Fruit fly (Drosophila melanogaster): ENCODE measurements around the gene CG43843.

Gene CG43843

DNA sequence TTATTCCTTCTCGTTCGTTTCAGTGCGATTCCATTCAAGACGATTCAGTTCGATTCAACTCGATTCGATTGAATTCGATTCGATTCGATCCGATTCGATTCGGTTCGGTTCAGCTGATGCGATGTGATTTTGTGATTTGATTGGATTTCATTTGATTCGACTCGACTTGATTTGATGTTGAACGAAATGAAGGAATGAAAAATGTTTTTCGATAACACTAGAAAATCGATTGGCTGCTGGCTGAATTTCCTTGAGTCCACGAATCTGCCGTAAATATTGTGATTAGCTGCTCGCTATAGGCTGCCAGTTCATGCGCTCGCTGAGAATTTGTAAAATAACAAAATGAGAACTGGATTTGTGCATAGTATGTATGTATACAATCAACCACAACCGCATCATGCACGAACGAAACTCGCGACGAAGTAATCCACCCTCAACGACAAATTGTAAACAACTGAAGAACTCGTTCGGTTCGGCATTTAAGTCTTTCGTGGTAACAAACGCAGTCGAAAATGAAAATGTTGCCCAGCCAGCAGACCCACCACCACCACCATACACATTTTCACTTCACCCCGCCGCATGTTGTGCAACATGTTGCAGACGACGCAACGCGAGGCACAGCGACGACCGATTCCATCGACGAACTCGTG lies 44.9 kb upstream of the CG43843 start, which contains the start of gene Wnt5:
Gene Wnt5, minus strand, starts transcription at position 458 of the 650 bp plus-strand sequence.
- TF ChIP-seq h (GFP tag; optimal IDR thresholded peaks at IDR 0.05) (peak; percentile 8), dl (GFP tag; optimal IDR thresholded peaks at IDR 0.05; ENCODE audit: insufficient read depth in 1 of 2, partially characterized antibody in 2 of 2) (peak in 1 of 2 experiments; percentile 1), Jra (GFP tag; optimal IDR thresholded peaks at IDR 0.05) (no peak), Sp1 (GFP tag; optimal IDR thresholded peaks at IDR 0.05) (peak; percentile 5), woc (GFP tag; optimal IDR thresholded peaks at IDR 0.05) (peak; percentile 13)

DNA sequence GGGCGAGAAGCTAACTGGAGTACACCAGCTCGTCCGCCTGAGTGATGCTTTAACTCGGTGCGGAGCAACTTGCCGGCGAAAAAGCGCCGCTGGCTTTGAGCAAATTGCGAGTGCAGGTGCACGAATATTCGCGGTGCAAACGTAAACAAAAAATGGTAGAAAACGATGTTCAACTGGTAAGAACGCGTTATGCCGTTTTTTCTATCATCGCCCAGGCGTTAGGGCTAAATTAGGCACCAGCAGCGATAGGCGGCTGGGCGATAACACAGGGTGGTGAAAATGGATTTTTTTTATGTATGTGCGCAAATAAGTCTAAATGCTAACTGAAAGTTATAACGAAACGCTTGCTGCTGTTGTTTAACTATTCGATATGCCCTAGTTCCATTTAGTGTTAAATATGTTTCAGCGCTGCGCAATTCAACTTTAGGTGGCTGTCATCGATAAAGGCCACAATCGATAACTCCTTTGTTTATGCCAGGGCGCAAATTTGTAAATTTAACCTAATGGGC lies 39.5 kb upstream of the CG43843 start, which contains the start of the genes Pgant7 and Xrcc2:
Gene Pgant7, minus strand, starts transcription at position 308 of the 509 bp plus-strand sequence.
Gene Xrcc2, plus strand, starts transcription at position 449 of the 509 bp plus-strand sequence.
- no peak for TF ChIP-seq fru (GFP tag; optimal IDR thresholded peaks at IDR 0.05)
- TF ChIP-seq Sp1 (GFP tag; optimal IDR thresholded peaks at IDR 0.05), result peak; percentile 1
- peak; percentile 28 for TF ChIP-seq Myc (optimal IDR thresholded peaks at IDR 0.05)

DNA sequence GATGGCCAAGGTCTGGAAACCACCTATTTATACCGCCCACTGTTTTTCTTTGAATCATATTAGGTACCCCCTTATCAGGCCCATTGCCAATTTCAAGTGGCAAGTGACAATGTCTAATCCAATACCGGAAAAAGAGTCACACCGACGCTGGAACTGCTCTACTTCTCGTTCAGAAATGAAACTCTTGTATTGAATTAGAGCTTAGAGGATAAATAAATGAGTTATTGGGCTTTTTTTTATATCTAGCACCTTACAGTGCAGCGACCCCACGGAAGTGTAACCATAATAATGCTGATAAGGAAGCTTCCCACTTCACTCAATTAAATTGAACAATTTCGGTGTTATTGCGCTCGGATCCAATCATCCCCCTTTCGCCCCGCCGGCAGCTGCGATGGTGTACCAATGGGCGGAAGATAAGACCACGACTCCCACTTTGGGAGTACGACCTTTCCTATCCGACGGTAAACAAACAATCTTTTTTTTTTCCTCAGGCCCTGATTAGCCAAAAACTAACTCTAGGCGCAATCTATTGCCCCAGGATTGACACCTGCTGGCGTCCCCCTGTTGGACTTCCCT lies 34.0 kb upstream of the CG43843 start, which contains the start of gene CG15043:
Gene CG15043, minus strand, starts transcription at position 4 of the 576 bp plus-strand sequence.
- peak; percentile 69 for TF ChIP-seq fru (GFP tag; optimal IDR thresholded peaks at IDR 0.05)
- TF ChIP-seq rgr (GFP tag; optimal IDR thresholded peaks at IDR 0.05), result peak; percentile 56
- peak; percentile 57 for TF ChIP-seq ey (GFP tag; optimal IDR thresholded peaks at IDR 0.05)
- no peak for TF ChIP-seq pan (optimal IDR thresholded peaks at IDR 0.05)
- TF ChIP-seq HLH106 (tag; optimal IDR thresholded peaks at IDR 0.05), result peak; percentile 44
- peak in 1 of 2 experiments; percentile 76 for TF ChIP-seq foxo (GFP tag; optimal IDR thresholded peaks at IDR 0.05)
- no peak for TF ChIP-seq sv (GFP tag; optimal IDR thresholded peaks at IDR 0.05)
- TF ChIP-seq Sp1 (GFP tag; optimal IDR thresholded peaks at IDR 0.05), result peak; percentile 12
- no peak for TF ChIP-seq brk (GFP tag; optimal IDR thresholded peaks at IDR 0.05)
- peak; percentile 76 for TF ChIP-seq h (GFP tag; optimal IDR thresholded peaks at IDR 0.05)

DNA sequence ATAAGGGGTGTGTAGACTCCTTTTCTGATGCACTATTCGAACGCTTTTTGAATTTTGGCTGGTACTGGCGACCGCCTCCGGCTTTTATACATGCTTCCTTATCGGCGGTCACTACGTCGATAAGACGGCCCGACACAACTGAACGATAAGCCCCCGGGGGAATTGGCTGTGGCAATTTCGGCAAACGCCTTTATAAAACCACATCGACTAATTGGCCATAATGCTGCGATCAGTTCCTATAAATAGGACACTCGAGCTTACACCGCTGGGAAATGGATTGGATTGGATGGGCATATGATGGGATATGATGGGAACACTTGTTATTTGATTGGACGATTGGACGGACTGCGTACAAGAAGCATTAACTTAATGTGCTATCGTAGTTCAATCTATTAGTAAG lies 31.7 kb upstream of the CG43843 start, which contains the start of gene CG15044:
Gene CG15044, minus strand, starts transcription at position 66 of the 400 bp plus-strand sequence.
- no peak for TF ChIP-seq OdsH (GFP tag; optimal IDR thresholded peaks at IDR 0.05)
- TF ChIP-seq Rel (GFP tag; optimal IDR thresholded peaks at IDR 0.05), result no peak
- peak; percentile 8 for TF ChIP-seq Rel (tag; optimal IDR thresholded peaks at IDR 0.05)
- no peak for TF ChIP-seq h (GFP tag; optimal IDR thresholded peaks at IDR 0.05)
- TF ChIP-seq Vsx2 (GFP tag; optimal IDR thresholded peaks at IDR 0.05; ENCODE audit: partially characterized antibody), result peak; percentile 63
- TF ChIP-seq br (GFP tag; optimal IDR thresholded peaks at IDR 0.05), result no peak
- no peak for TF ChIP-seq fru (GFP tag; optimal IDR thresholded peaks at IDR 0.05)
- TF ChIP-seq foxo (GFP tag; optimal IDR thresholded peaks at IDR 0.05), result no peak
- TF ChIP-seq Dif (GFP tag; optimal IDR thresholded peaks at IDR 0.05; ENCODE audit: partially characterized antibody), result no peak
- TF ChIP-seq sv (GFP tag; optimal IDR thresholded peaks at IDR 0.05), result no peak
- TF ChIP-seq dmrt93B (GFP tag; optimal IDR thresholded peaks at IDR 0.05), result no peak
- TF ChIP-seq woc (GFP tag; optimal IDR thresholded peaks at IDR 0.05), result no peak
- TF ChIP-seq dl (GFP tag; optimal IDR thresholded peaks at IDR 0.05; ENCODE audit: insufficient read depth in 1 of 2, partially characterized antibody in 2 of 2), result no peak
- no peak for TF ChIP-seq Hr78 (GFP tag; optimal IDR thresholded peaks at IDR 0.05)

DNA sequence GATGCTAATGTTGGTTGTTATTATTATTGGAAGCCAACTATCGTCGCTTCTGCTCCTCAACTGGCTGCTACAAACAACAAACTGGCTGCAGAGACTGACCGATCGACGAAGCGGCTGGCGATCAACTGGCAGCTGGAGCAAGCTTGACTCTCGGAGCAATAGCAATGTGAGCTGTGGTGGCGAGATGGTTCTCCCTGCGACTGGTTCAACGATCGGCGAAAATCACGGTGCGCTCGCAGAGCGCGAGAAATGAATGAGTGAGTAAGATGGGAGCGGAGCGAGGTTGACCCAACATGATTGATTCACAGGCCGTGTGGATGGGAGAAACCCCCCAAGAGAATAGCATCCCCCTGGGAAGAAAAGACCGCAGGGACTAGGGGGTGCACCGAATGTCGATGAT lies 29.3 kb upstream of the CG43843 start, which contains the start of gene CG15046:
Gene CG15046, minus strand, starts transcription at position 112 of the 400 bp plus-strand sequence.
- TF ChIP-seq brk (GFP tag; optimal IDR thresholded peaks at IDR 0.05) (no peak), Dif (GFP tag; optimal IDR thresholded peaks at IDR 0.05; ENCODE audit: partially characterized antibody) (peak; percentile 61), CG9705 (GFP tag; optimal IDR thresholded peaks at IDR 0.05) (no peak), Rel (GFP tag; optimal IDR thresholded peaks at IDR 0.05) (no peak), Rel (tag; optimal IDR thresholded peaks at IDR 0.05) (peak; percentile 38), pan (optimal IDR thresholded peaks at IDR 0.05) (no peak), h (GFP tag; optimal IDR thresholded peaks at IDR 0.05) (no peak), dsf (GFP tag; optimal IDR thresholded peaks at IDR 0.05; ENCODE audit: borderline replicate concordance) (no peak), dl (GFP tag; optimal IDR thresholded peaks at IDR 0.05; ENCODE audit: insufficient read depth in 1 of 2, partially characterized antibody in 2 of 2) (peak; percentile 72 to 73), jim (GFP tag; optimal IDR thresholded peaks at IDR 0.05) (no peak), Myc (optimal IDR thresholded peaks at IDR 0.05) (no peak), ey (GFP tag; optimal IDR thresholded peaks at IDR 0.05) (no peak), Hr78 (GFP tag; optimal IDR thresholded peaks at IDR 0.05) (no peak), Mio (GFP tag; optimal IDR thresholded peaks at IDR 0.05) (no peak), CrebA (GFP tag; optimal IDR thresholded peaks at IDR 0.05; ENCODE audit: borderline replicate concordance) (no peak), fru (GFP tag; optimal IDR thresholded peaks at IDR 0.05) (no peak), Dfd (GFP tag; optimal IDR thresholded peaks at IDR 0.05) (no peak), rgr (GFP tag; optimal IDR thresholded peaks at IDR 0.05) (no peak), Sp1 (GFP tag; optimal IDR thresholded peaks at IDR 0.05) (no peak), Jra (GFP tag; optimal IDR thresholded peaks at IDR 0.05) (no peak), N (GFP tag; optimal IDR thresholded peaks at IDR 0.05) (no peak), Vsx2 (GFP tag; optimal IDR thresholded peaks at IDR 0.05; ENCODE audit: partially characterized antibody) (peak; percentile 29), sv (GFP tag; optimal IDR thresholded peaks at IDR 0.05) (no peak), CG32264 (GFP tag; optimal IDR thresholded peaks at IDR 0.05) (no peak)

Data from whole organism, wandering third instar larva.